Worm (Caenorhabditis elegans) whole organism, L1 larva: ENCODE results near the gene F58G6.7.

ENCODE experiments used
- Y116A8C.19 ChIP-seq: sonication (generic microtip); optimal IDR thresholded peaks from 2 replicates; lab custom pipeline; 2016; ENCODE audit warnings: missing compliant biosample characterization, missing genetic modification characterization, borderline replicate concordance
- aha-1 ChIP-seq: fragments of 150-350 bp; optimal IDR thresholded peaks from 2 replicates; lab custom pipeline; 2014; ENCODE audit warnings: missing biosample characterization, missing genetic modification characterization
- alr-1 ChIP-seq: fragments of 200-800 bp; sonication (Bioruptor generic); optimal IDR thresholded peaks from 2 replicates; lab custom pipeline; 2018; ENCODE audit warnings: borderline replicate concordance, mild to moderate bottlenecking, missing genetic modification characterization, missing compliant biosample characterization
- blmp-1 ChIP-seq: fragments of 150-350 bp; optimal IDR thresholded peaks from 2 replicates; lab custom pipeline; 2014; ENCODE audit warnings: missing biosample characterization, missing genetic modification characterization
- ceh-8 ChIP-seq: fragments of 200-800 bp; sonication (Bioruptor generic); optimal IDR thresholded peaks from 2 replicates; lab custom pipeline; 2018; ENCODE audit warnings: mild to moderate bottlenecking, missing genetic modification characterization, moderate library complexity, missing compliant biosample characterization
- ces-1 ChIP-seq: fragments of 150-350 bp; optimal IDR thresholded peaks from 2 replicates; lab custom pipeline; 2014; ENCODE audit warnings: missing biosample characterization, missing genetic modification reagents, missing genetic modification characterization
- dpl-1 ChIP-seq, 3 experiments: fragments of 150-350 bp in 2 of 3; sonication (generic microtip) in 1 of 3; optimal IDR thresholded peaks; 2 replicates each; lab custom pipeline; 2014 to 2017; ENCODE audit warnings: missing biosample characterization in 3 of 3, missing genetic modification characterization in 3 of 3, missing genetic modification reagents in 3 of 3
- dsc-1 ChIP-seq: sonication (generic microtip); optimal IDR thresholded peaks from 2 replicates; lab custom pipeline; 2016; ENCODE audit warnings: mild to moderate bottlenecking, missing genetic modification characterization, missing compliant biosample characterization
- efl-1 ChIP-seq, 4 experiments: fragments of 150-350 bp; optimal IDR thresholded peaks in 3 of 4; peaks in 1 of 4; 1 replicate in 1 of 4; 2 replicates in 3 of 4; lab custom pipeline; 2014; ENCODE audit warnings: missing biosample characterization in 2 of 4, missing genetic modification characterization in 2 of 4, missing genetic modification reagents in 2 of 4
- efl-3 ChIP-seq: fragments of 200-800 bp; sonication (Bioruptor generic); optimal IDR thresholded peaks from 2 replicates; lab custom pipeline; 2018; ENCODE audit warnings: mild to moderate bottlenecking, missing genetic modification characterization, missing compliant biosample characterization
- egl-13 ChIP-seq: sonication (generic microtip); optimal IDR thresholded peaks from 2 replicates; lab custom pipeline; 2016; ENCODE audit warnings: missing genotype, missing genetic modification reagents, missing genetic modification characterization, missing compliant biosample characterization
- egl-27 ChIP-seq, 2 experiments: fragments of 150-350 bp in 1 of 2; sonication (generic microtip); optimal IDR thresholded peaks; 3 replicates each; lab custom pipeline; 2017 to 2018; ENCODE audit warnings: missing biosample characterization in 2 of 2, missing genetic modification characterization in 2 of 2, missing genetic modification reagents in 2 of 2
- elt-2 ChIP-seq: sonication (generic microtip); optimal IDR thresholded peaks from 2 replicates; lab custom pipeline; 2016; ENCODE audit warnings: missing genetic modification characterization, mild to moderate bottlenecking, inconsistent platforms, missing compliant biosample characterization, missing genetic modification reagents
- ets-5 ChIP-seq: fragments of 200-800 bp; sonication (Bioruptor generic); IDR thresholded peaks from 2 replicates; pipeline ENCODE4 v1.3.6; 2022; ENCODE audit warnings: missing genetic modification characterization, missing compliant biosample characterization
- fkh-8 ChIP-seq: sonication (generic microtip); optimal IDR thresholded peaks from 2 replicates; lab custom pipeline; 2016; ENCODE audit warnings: mild to moderate bottlenecking, missing genetic modification characterization, missing compliant biosample characterization
- fos-1 ChIP-seq: fragments of 150-350 bp; optimal IDR thresholded peaks from 2 replicates; lab custom pipeline; 2014; ENCODE audit warnings: missing biosample characterization, missing genetic modification characterization
- grh-1 ChIP-seq: fragments of 200-800 bp; sonication (Bioruptor generic); IDR thresholded peaks from 2 replicates; pipeline ENCODE4 v1.3.6; 2022; ENCODE audit warnings: missing genetic modification reagents, missing genetic modification characterization, missing compliant biosample characterization
- hlh-17 ChIP-seq: fragments of 200-800 bp; sonication (Bioruptor generic); optimal IDR thresholded peaks from 2 replicates; lab custom pipeline; 2018; ENCODE audit warnings: missing genetic modification characterization, mild to moderate bottlenecking, missing compliant biosample characterization, moderate library complexity, borderline replicate concordance
- hlh-4 ChIP-seq: sonication (generic microtip); optimal IDR thresholded peaks from 2 replicates; lab custom pipeline; 2016; ENCODE audit warnings: mild to moderate bottlenecking, missing genetic modification characterization, missing compliant biosample characterization
- hpl-2 ChIP-seq: fragments of 150-350 bp; optimal IDR thresholded peaks from 2 replicates; lab custom pipeline; 2014; ENCODE audit warnings: missing biosample characterization, missing genetic modification reagents, missing genetic modification characterization
- lin-15B ChIP-seq: fragments of 150-350 bp; sonication (generic microtip); optimal IDR thresholded peaks from 3 replicates; lab custom pipeline; 2014; ENCODE audit warnings: missing biosample characterization, missing genetic modification characterization
- mab-9 ChIP-seq: fragments of 200-800 bp; sonication (Bioruptor generic); IDR thresholded peaks from 2 replicates; pipeline ENCODE4 v1.3.6; 2022; ENCODE audit warnings: missing genetic modification reagents, missing genetic modification characterization, missing compliant biosample characterization
- mdl-1 ChIP-seq, 2 experiments: fragments of 150-350 bp; optimal IDR thresholded peaks; 2 replicates each; lab custom pipeline; 2014 to 2017; ENCODE audit warnings: missing biosample characterization in 2 of 2, missing genetic modification characterization in 2 of 2, inconsistent platforms in 1 of 2
- mef-2 ChIP-seq: fragments of 150-350 bp; optimal IDR thresholded peaks from 2 replicates; lab custom pipeline; 2014; ENCODE audit warnings: missing biosample characterization, missing genetic modification characterization
- mep-1 ChIP-seq: fragments of 150-350 bp; optimal IDR thresholded peaks from 2 replicates; lab custom pipeline; 2014; ENCODE audit warnings: missing biosample characterization, missing genetic modification characterization
- nhr-12 ChIP-seq: sonication (generic microtip); optimal IDR thresholded peaks from 2 replicates; lab custom pipeline; 2017; ENCODE audit warnings: missing biosample characterization, missing genetic modification characterization
- nhr-19 ChIP-seq: fragments of 200-800 bp; sonication (Bioruptor generic); conservative IDR thresholded peaks from 2 replicates; pipeline ENCODE4 v1.3.6; 2022; ENCODE audit warnings: missing genetic modification characterization, missing compliant biosample characterization
- nhr-20 ChIP-seq: sonication (generic microtip); optimal IDR thresholded peaks from 2 replicates; lab custom pipeline; 2016; ENCODE audit warnings: mild to moderate bottlenecking, missing genetic modification characterization, missing compliant biosample characterization
- nhr-237 ChIP-seq: fragments of 150-350 bp; optimal IDR thresholded peaks from 2 replicates; lab custom pipeline; 2014; ENCODE audit warnings: missing biosample characterization, missing genetic modification characterization
- nhr-28 ChIP-seq: fragments of 150-350 bp; optimal IDR thresholded peaks from 2 replicates; lab custom pipeline; 2014; ENCODE audit warnings: missing biosample characterization, missing genetic modification characterization
- nhr-47 ChIP-seq: sonication (generic microtip); optimal IDR thresholded peaks from 2 replicates; lab custom pipeline; 2016; ENCODE audit warnings: mild to moderate bottlenecking, missing genetic modification characterization, moderate library complexity, missing compliant biosample characterization
- nhr-71 ChIP-seq: sonication (generic microtip); optimal IDR thresholded peaks from 2 replicates; lab custom pipeline; 2016; ENCODE audit warnings: mild to moderate bottlenecking, missing genetic modification characterization, moderate library complexity, missing compliant biosample characterization
- nhr-76 ChIP-seq: sonication (generic microtip); optimal IDR thresholded peaks from 2 replicates; lab custom pipeline; 2017; ENCODE audit warnings: missing biosample characterization, missing genetic modification characterization
- nhr-84 ChIP-seq: sonication (generic microtip); optimal IDR thresholded peaks from 2 replicates; lab custom pipeline; 2017; ENCODE audit warnings: missing biosample characterization, missing genetic modification characterization
- nhr-85 ChIP-seq: sonication (generic microtip); peaks from one replicate; lab custom pipeline; 2016; ENCODE audit warnings: missing genetic modification characterization, inconsistent platforms, missing compliant biosample characterization
- pag-3 ChIP-seq: sonication (generic microtip); optimal IDR thresholded peaks from 2 replicates; lab custom pipeline; 2017; ENCODE audit warnings: missing genetic modification characterization, mild to moderate bottlenecking, missing compliant biosample characterization, antibody characterized with exemption, borderline replicate concordance; ENCODE audit not compliant: insufficient read depth
- pqm-1 ChIP-seq: sonication (generic microtip); optimal IDR thresholded peaks from 3 replicates; lab custom pipeline; 2017; ENCODE audit warnings: missing biosample characterization, missing genetic modification characterization
- rnt-1 ChIP-seq: sonication (generic microtip); optimal IDR thresholded peaks from 2 replicates; lab custom pipeline; 2016; ENCODE audit warnings: mild to moderate bottlenecking, missing genetic modification characterization, moderate library complexity, missing compliant biosample characterization
- skn-1 ChIP-seq: fragments of 150-350 bp; optimal IDR thresholded peaks from 2 replicates; lab custom pipeline; 2014; ENCODE audit warnings: missing biosample characterization, missing genetic modification characterization
- sox-4 ChIP-seq: sonication (generic microtip); optimal IDR thresholded peaks from 2 replicates; lab custom pipeline; 2016; ENCODE audit warnings: missing genetic modification characterization, missing compliant biosample characterization
- swsn-7 ChIP-seq: sonication (generic microtip); optimal IDR thresholded peaks from 2 replicates; lab custom pipeline; 2016; ENCODE audit warnings: missing genetic modification characterization, missing compliant biosample characterization
- unc-130 ChIP-seq: fragments of 150-350 bp; optimal IDR thresholded peaks from 2 replicates; lab custom pipeline; 2017; ENCODE audit warnings: missing biosample characterization, missing genetic modification characterization, inconsistent platforms
- unc-30 ChIP-seq: sonication (generic microtip); optimal IDR thresholded peaks from 2 replicates; lab custom pipeline; 2017; ENCODE audit warnings: missing biosample characterization, missing genetic modification characterization
- unc-86 ChIP-seq: sonication (generic microtip); optimal IDR thresholded peaks from 2 replicates; lab custom pipeline; 2016; ENCODE audit warnings: missing genetic modification characterization, missing compliant biosample characterization
- unc-98 ChIP-seq: fragments of 200-800 bp; sonication (Bioruptor generic); IDR thresholded peaks from 2 replicates; pipeline ENCODE4 v1.3.6; 2022; ENCODE audit warnings: missing genetic modification characterization, missing compliant biosample characterization
- xbp-1 ChIP-seq: sonication (generic microtip); optimal IDR thresholded peaks from 2 replicates; lab custom pipeline; 2016; ENCODE audit warnings: missing genetic modification characterization, missing compliant biosample characterization
- zip-4 ChIP-seq: fragments of 200-800 bp; sonication (Bioruptor generic); optimal IDR thresholded peaks from 2 replicates; lab custom pipeline; 2018; ENCODE audit warnings: mild to moderate bottlenecking, missing genetic modification characterization, moderate library complexity, missing compliant biosample characterization
- ztf-11 ChIP-seq, 2 experiments: sonication (generic microtip); optimal IDR thresholded peaks; 2 replicates each; lab custom pipeline; 2016 to 2017; ENCODE audit warnings: missing genetic modification characterization in 2 of 2, missing biosample characterization in 1 of 2, missing compliant biosample characterization in 1 of 2
- ztf-4 ChIP-seq: fragments of 150-350 bp; optimal IDR thresholded peaks from 2 replicates; lab custom pipeline; 2014; ENCODE audit warnings: missing biosample characterization, missing genetic modification characterization

The F58G6.7 gene

ce11 chrIV:9671001-9671652, 17.0 kb downstream of the F58G6.7 start (continued):
- TF ChIP-seq nhr-85 (tag; lab: Kevin White, UChicago) (peak; percentile 98), xbp-1 (tag; lab: Kevin White, UChicago) (peak; percentile 51)
- TF ChIP-seq, all 84 proteins: peak for 37

ce11 chrIV:9672434-9672833, 18.3 kb downstream of the F58G6.7 start:
- TF ChIP-seq efl-1 (optimal IDR thresholded peaks at IDR 0.05; lab: Kevin White, UChicago): no peak
- no peak for TF ChIP-seq efl-1 (GFP tag; optimal IDR thresholded peaks at IDR 0.05 in 1 of 2; lab: Kevin White, UChicago)
- TF ChIP-seq lin-15B: no peak
- TF ChIP-seq blmp-1 (tag; lab: Kevin White, UChicago): peak; percentile 90
- no peak for TF ChIP-seq nhr-76
- TF ChIP-seq mep-1: peak; percentile 43
- no peak for TF ChIP-seq ets-5 (GFP tag; lab: Robert Waterston, UW)
- no peak for TF ChIP-seq fos-1 (tag; lab: Kevin White, UChicago)
- TF ChIP-seq hpl-2: no peak
- peak in 1 of 2 experiments; percentile 41 for TF ChIP-seq mdl-1 (tag; optimal IDR thresholded peaks at IDR 0.05; lab: Kevin White, UChicago)
- no peak for TF ChIP-seq elt-2
- no peak for TF ChIP-seq nhr-84 (tag; lab: Kevin White, UChicago)
- TF ChIP-seq ztf-11 (tag; optimal IDR thresholded peaks at IDR 0.05; lab: Kevin White, UChicago): no peak
- no peak for TF ChIP-seq nhr-237
- TF ChIP-seq nhr-12 (tag; lab: Kevin White, UChicago): no peak
- TF ChIP-seq fkh-8 (tag; lab: Kevin White, UChicago): no peak
- no peak for TF ChIP-seq zip-4 (GFP tag; lab: Kevin White, UChicago)
- peak; percentile 52 for TF ChIP-seq nhr-47 (tag; lab: Kevin White, UChicago)
- TF ChIP-seq hlh-17 (GFP tag; lab: Kevin White, UChicago): no peak
- TF ChIP-seq aha-1: no peak
- no peak for TF ChIP-seq skn-1
- peak; percentile 38; the same call in 1 of the 2 replicates for TF ChIP-seq grh-1 (GFP tag; lab: Robert Waterston, UW)
- TF ChIP-seq alr-1 (tag; lab: Kevin White, UChicago): no peak
- TF ChIP-seq nhr-19: peak; percentile 21; the same call in 1 of the 2 replicates
- no peak for TF ChIP-seq sox-4
- peak; percentile 18 for TF ChIP-seq ztf-4
- TF ChIP-seq mab-9: no peak
- TF ChIP-seq nhr-85 (tag; lab: Kevin White, UChicago): peak; percentile 96
- no peak for TF ChIP-seq swsn-7 (tag; lab: Kevin White, UChicago)
- TF ChIP-seq nhr-71 (tag; lab: Kevin White, UChicago): peak; percentile 83
- no peak for TF ChIP-seq pqm-1
- no peak for TF ChIP-seq hlh-4 (tag; lab: Kevin White, UChicago)
- TF ChIP-seq nhr-28: no peak
- TF ChIP-seq egl-27 (tag; optimal IDR thresholded peaks at IDR 0.05; lab: Kevin White, UChicago): no peak
- no peak for TF ChIP-seq pag-3
- no peak for TF ChIP-seq unc-30 (tag; lab: Kevin White, UChicago)
- no peak for TF ChIP-seq unc-98
- TF ChIP-seq egl-13: no peak
- no peak for TF ChIP-seq dsc-1
- TF ChIP-seq unc-86 (tag; lab: Kevin White, UChicago): no peak
- no peak for TF ChIP-seq ces-1 (GFP tag; lab: Kevin White, UChicago)
- TF ChIP-seq mef-2: no peak
- TF ChIP-seq nhr-20 (tag; lab: Kevin White, UChicago): peak; percentile 95
- TF ChIP-seq unc-130 (tag; lab: Kevin White, UChicago): no peak
- no peak for TF ChIP-seq Y116A8C.19 (tag; lab: Kevin White, UChicago)
- TF ChIP-seq ceh-8 (GFP tag; lab: Kevin White, UChicago): no peak
- no peak for TF ChIP-seq rnt-1 (tag; lab: Kevin White, UChicago)
- TF ChIP-seq efl-3: peak; percentile 32
- TF ChIP-seq dpl-1 (GFP tag; optimal IDR thresholded peaks at IDR 0.05; lab: Kevin White, UChicago): peak in 1 of 3 experiments; percentile 21
